Fruit fly (Drosophila melanogaster): Measurements from ENCODE around the gene mRpL3.

- no peak for TF ChIP-seq toe (GFP tag; optimal IDR thresholded peaks at IDR 0.05)
- no peak for TF ChIP-seq CG11617 (GFP tag; optimal IDR thresholded peaks at IDR 0.05)
Observed at dm6 chrX:15766395-15766866, 5.4 kb downstream of the mRpL3 start, which contains the start of gene CG8952.

Data from whole organism, adult.